Comparison of ENCODE assay signal across 1 worm cellular context in the genomic region with DNA sequence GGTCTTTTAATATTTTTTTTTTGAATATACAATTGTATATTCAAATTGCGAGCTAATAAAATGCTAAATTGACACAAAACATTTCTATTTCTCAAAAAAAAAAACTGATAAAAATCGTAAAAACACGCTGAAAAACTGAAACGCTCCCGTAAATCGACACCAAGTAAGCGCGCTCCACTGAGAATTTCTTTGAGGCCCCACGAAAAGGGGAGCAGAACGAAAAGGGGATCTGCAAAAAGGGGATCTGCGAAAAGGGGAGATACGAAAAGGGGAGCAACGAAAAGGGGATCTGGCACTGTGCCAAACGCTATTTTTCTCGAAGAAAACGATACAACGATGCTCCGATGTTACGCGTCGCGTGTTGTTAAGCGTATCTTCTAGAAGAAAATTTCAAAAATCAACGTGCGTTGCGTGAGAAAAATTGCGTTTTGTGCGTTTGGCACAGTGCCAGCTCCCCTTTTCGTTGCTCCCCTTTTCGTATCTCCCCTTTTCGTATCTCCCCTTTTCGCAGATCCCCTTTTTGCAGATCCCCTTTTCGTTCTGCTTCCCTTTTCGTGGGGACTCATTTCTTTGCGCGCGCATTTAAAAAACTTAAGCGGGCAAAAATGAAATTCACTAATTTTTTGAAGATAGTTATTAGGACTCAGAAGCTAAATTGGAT.
A peak's percentile ranks its signal among the peaks of the same experiment; 100 is the strongest.
TF ChIP-seq lines count a peak whose summit lies in the region.

No protein-coding gene starts in this region.

TF ChIP-seq in whole organism, L1 larva, 84 proteins besides CTCF, POLR2A, EP300 and RAD21 (continued from another document):
- peak; percentile 52 for TF ChIP-seq swsn-7 (tag; optimal IDR thresholded peaks at IDR 0.05; lab: Kevin White, UChicago)
- peak; percentile 45 for TF ChIP-seq nhr-20 (tag; optimal IDR thresholded peaks at IDR 0.05; lab: Kevin White, UChicago)
- peak; percentile 38 for TF ChIP-seq egl-13 (tag; optimal IDR thresholded peaks at IDR 0.05; lab: Kevin White, UChicago)
- TF ChIP-seq C16A3.4 (tag; optimal IDR thresholded peaks at IDR 0.05; lab: Kevin White, UChicago): peak; percentile 35
- TF ChIP-seq lin-35 (GFP tag; optimal IDR thresholded peaks at IDR 0.05; lab: Kevin White, UChicago): peak; percentile 80 to 88
- TF ChIP-seq ceh-82 (tag; optimal IDR thresholded peaks at IDR 0.05; lab: Kevin White, UChicago): peak in 2 of 3 experiments; percentile 8 to 28
- TF ChIP-seq ztf-11 (tag; optimal IDR thresholded peaks at IDR 0.05; lab: Kevin White, UChicago): peak in 1 of 2 experiments; percentile 72
- peak; percentile 77 for TF ChIP-seq lin-14 (GFP tag; optimal IDR thresholded peaks at IDR 0.05; lab: Kevin White, UChicago)
- TF ChIP-seq tbx-2 (tag; optimal IDR thresholded peaks at IDR 0.05; lab: Kevin White, UChicago): peak; percentile 59
- peak; percentile 24; the same call in 1 of the 2 replicates for TF ChIP-seq unc-98 (GFP tag; IDR thresholded peaks at IDR 0.05; lab: Robert Waterston, UW)
- peak; percentile 50 for TF ChIP-seq nhr-90 (tag; optimal IDR thresholded peaks at IDR 0.05; lab: Kevin White, UChicago; ENCODE audit: poor library complexity)
- peak; percentile 61 for TF ChIP-seq unc-86 (tag; optimal IDR thresholded peaks at IDR 0.05; lab: Kevin White, UChicago)
- peak; percentile 35 for TF ChIP-seq pax-3 (tag; optimal IDR thresholded peaks at IDR 0.05; lab: Kevin White, UChicago)
- TF ChIP-seq ceh-88 (GFP tag; IDR thresholded peaks at IDR 0.05; lab: Robert Waterston, UW): peak; percentile 37; the same call in 1 of the 2 replicates
